Worm (Caenorhabditis elegans) whole organism, midembryonic: Measurements from ENCODE around the gene srh-145.

Experiments used
- flt-1 ChIP-seq: fragments of 200-800 bp; sonication (Bioruptor generic); IDR thresholded peaks from 2 replicates; pipeline ENCODE4 v1.3.6; 2022; ENCODE audit warnings: missing genetic modification characterization, missing compliant biosample characterization
- klf-2 ChIP-seq: fragments of 200-800 bp; sonication (Bioruptor generic); conservative IDR thresholded peaks from 2 replicates; pipeline ENCODE4 v1.3.6; 2022; ENCODE audit warnings: missing genetic modification reagents, missing genetic modification characterization, missing compliant biosample characterization
- ref-1 ChIP-seq: fragments of 200-800 bp; sonication (Bioruptor generic); conservative IDR thresholded peaks from 2 replicates; pipeline ENCODE4 v1.3.6; 2022; ENCODE audit warnings: missing genetic modification reagents, missing genetic modification characterization, missing compliant biosample characterization
- tab-1 ChIP-seq: fragments of 200-800 bp; sonication (Bioruptor generic); IDR thresholded peaks from 2 replicates; pipeline ENCODE4 v1.3.6; 2022; ENCODE audit warnings: missing genetic modification characterization, missing compliant biosample characterization
- ztf-29 ChIP-seq: fragments of 200-800 bp; sonication (Bioruptor generic); IDR thresholded peaks from 2 replicates; pipeline ENCODE4 v1.3.6; 2022; ENCODE audit warnings: missing genetic modification reagents, missing genetic modification characterization, missing compliant biosample characterization

ce11 chrV:16447735-16448134 lies 37.2 kb downstream of the srh-145 start, which contains the start of gene T08G3.13:
- TF ChIP-seq flt-1 (GFP tag; lab: Robert Waterston, UW) (no peak), ztf-29 (GFP tag; lab: Robert Waterston, UW) (no peak), ref-1 (no peak), tab-1 (GFP tag; lab: Robert Waterston, UW) (no peak), klf-2 (no peak)
